Fruit fly (Drosophila melanogaster): Measurements from ENCODE around the gene bves.

The bves gene

DNA sequence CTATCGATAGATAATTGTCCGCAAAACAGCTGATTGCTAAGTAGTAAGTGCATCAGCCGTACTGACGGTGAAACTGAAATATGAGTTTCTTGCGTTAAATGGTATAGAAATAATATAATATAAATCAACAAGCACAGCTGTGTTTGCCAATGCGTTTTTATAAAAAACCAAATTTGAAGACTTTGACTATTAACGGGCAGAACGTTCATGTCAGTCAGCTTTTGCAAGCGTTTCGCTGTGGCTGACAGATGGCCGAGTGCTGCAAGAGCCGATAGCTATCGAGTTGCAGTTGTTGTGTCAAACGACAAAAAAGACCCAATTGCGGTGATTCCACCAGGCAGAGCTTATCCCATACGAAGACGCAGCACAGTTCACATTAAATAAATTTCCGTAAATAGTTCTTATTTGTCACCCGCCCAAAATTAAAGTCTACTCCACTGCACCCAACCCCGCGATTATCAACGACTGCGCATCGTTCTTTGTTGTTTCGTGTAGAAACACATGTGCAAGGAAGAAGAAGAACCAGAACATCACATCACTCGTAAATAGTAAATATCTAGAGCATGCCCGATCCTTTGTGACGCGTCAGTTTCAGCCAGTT is 63.2 kb downstream of the bves start, which contains the start of the genes unc and CG15445 (continued):
- TF ChIP-seq ash1 (GFP tag; optimal IDR thresholded peaks at IDR 0.05) (no peak), NC2α (GFP tag; optimal IDR thresholded peaks at IDR 0.05) (no peak), CG11093 (GFP tag; IDR thresholded peaks at IDR 0.05) (no peak), run (tag; optimal IDR thresholded peaks at IDR 0.05) (no peak), Usf (GFP tag; optimal IDR thresholded peaks at IDR 0.05) (no peak), ssp (GFP tag; IDR thresholded peaks at IDR 0.05) (0 out of 2 replicates have a peak, but pooled peaks have one; percentile 21), CG11504 (tag; optimal IDR thresholded peaks at IDR 0.05) (peak; percentile 76), cas (GFP tag; IDR thresholded peaks at IDR 0.05) (no peak), crp (GFP tag; optimal IDR thresholded peaks at IDR 0.05) (peak; percentile 59 to 88), kah (GFP tag; optimal IDR thresholded peaks at IDR 0.05) (no peak), Pdp1 (GFP tag; optimal IDR thresholded peaks at IDR 0.05) (no peak), CG12769 (tag; optimal IDR thresholded peaks at IDR 0.05) (no peak), fd96Cb (tag; optimal IDR thresholded peaks at IDR 0.05) (no peak), Ada2b (GFP tag; IDR thresholded peaks at IDR 0.05) (no peak), eyg (GFP tag; optimal IDR thresholded peaks at IDR 0.05) (no peak), jigr1 (GFP tag; IDR thresholded peaks at IDR 0.05) (no peak), peb (GFP tag; IDR thresholded peaks at IDR 0.05) (no peak), CkIIα-i1 (GFP tag; IDR thresholded peaks at IDR 0.05) (no peak), CG9609 (GFP tag; optimal IDR thresholded peaks at IDR 0.05) (no peak), CG32532 (GFP tag; IDR thresholded peaks at IDR 0.05) (peak; percentile 59), CG12299 (tag; optimal IDR thresholded peaks at IDR 0.05) (no peak), CG34224 (GFP tag; IDR thresholded peaks at IDR 0.05; ENCODE audit: partially characterized antibody) (peak; percentile 62; the same call in 2 of the 3 replicates), CG10366 (GFP tag; IDR thresholded peaks at IDR 0.05) (no peak), CG15514 (GFP tag; optimal IDR thresholded peaks at IDR 0.05) (peak; percentile 49), CG14860 (GFP tag; IDR thresholded peaks at IDR 0.05; ENCODE audit: partially characterized antibody) (peak; percentile 82), NC2β (GFP tag; optimal IDR thresholded peaks at IDR 0.05) (peak; percentile 3), sob (GFP tag; IDR thresholded peaks at IDR 0.05) (peak; percentile 65; the same call in 1 of the 2 replicates), CoRest (tag; optimal IDR thresholded peaks at IDR 0.05) (peak; percentile 65), Abd-B (GFP tag; optimal IDR thresholded peaks at IDR 0.05) (peak; percentile 77), exex (tag; optimal IDR thresholded peaks at IDR 0.05) (no peak), CG2875 (GFP tag; optimal IDR thresholded peaks at IDR 0.05) (no peak), Hmx (GFP tag; optimal IDR thresholded peaks at IDR 0.05) (no peak), CG9932 (GFP tag; IDR thresholded peaks at IDR 0.05) (peak; percentile 67), CG10565 (GFP tag; optimal IDR thresholded peaks at IDR 0.05) (no peak), CG11085 (GFP tag; IDR thresholded peaks at IDR 0.05) (no peak), fru (optimal IDR thresholded peaks at IDR 0.05) (no peak), Elba2 (GFP tag; optimal IDR thresholded peaks at IDR 0.05) (no peak), NFAT (GFP tag; IDR thresholded peaks at IDR 0.05) (peak; percentile 55; the same call in 1 of the 2 replicates), psq (GFP tag; optimal IDR thresholded peaks at IDR 0.05) (no peak), Blimp-1 (GFP tag; optimal IDR thresholded peaks at IDR 0.05) (no peak), Stat92E (GFP tag; optimal IDR thresholded peaks at IDR 0.05) (no peak), Dfd (GFP tag; optimal IDR thresholded peaks at IDR 0.05) (no peak), Eip74EF (GFP tag; optimal IDR thresholded peaks at IDR 0.05) (no peak), lab (GFP tag; optimal IDR thresholded peaks at IDR 0.05) (no peak), CG2129 (GFP tag; IDR thresholded peaks at IDR 0.05; ENCODE audit: partially characterized antibody) (peak; percentile 42; the same call in 1 of the 2 replicates), CG12104 (GFP tag; optimal IDR thresholded peaks at IDR 0.05) (no peak), slou (GFP tag; optimal IDR thresholded peaks at IDR 0.05) (no peak), ci (GFP tag; IDR thresholded peaks at IDR 0.05) (no peak), CG10543 (GFP tag; optimal IDR thresholded peaks at IDR 0.05) (no peak), chm (GFP tag; IDR thresholded peaks at IDR 0.05) (no peak)

Data from whole organism, embryonic.